Worm (Caenorhabditis elegans): ENCODE results near the gene mrps-25.

DNA sequence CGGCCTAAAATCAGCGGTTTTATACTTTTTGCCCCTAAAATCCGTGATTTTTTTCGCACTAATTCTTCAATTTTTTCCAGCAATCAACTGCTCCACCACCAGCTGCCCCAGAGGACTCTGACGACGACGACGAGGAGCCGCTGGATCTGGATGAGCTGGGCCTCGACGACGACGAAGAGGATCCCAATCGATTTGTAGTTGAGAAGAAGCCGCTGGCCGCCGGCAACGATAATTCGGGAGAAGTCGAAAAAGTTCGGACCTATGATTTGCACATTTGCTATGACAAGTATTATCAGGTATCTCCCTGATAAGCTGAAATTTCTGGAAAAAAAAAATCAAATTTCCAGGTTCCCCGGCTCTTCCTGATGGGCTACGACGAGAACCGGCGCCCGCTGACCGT, 44.9 kb upstream of the mrps-25 start:
- TF ChIP-seq fos-1 (tag; optimal IDR thresholded peaks at IDR 0.05) (no peak), dpl-1 (GFP tag; optimal IDR thresholded peaks at IDR 0.05) (no peak), mdl-1 (tag; optimal IDR thresholded peaks at IDR 0.05) (no peak), ceh-90 (tag; optimal IDR thresholded peaks at IDR 0.05) (no peak), blmp-1 (tag; optimal IDR thresholded peaks at IDR 0.05) (no peak), nhr-237 (tag; optimal IDR thresholded peaks at IDR 0.05) (no peak), sox-4 (tag; optimal IDR thresholded peaks at IDR 0.05) (no peak), lsy-2 (tag; optimal IDR thresholded peaks at IDR 0.05) (no peak), ztf-11 (tag; optimal IDR thresholded peaks at IDR 0.05) (no peak)
